Fruit fly (Drosophila melanogaster) whole organism, wandering third instar larva: ENCODE measurements around the gene Vha26.

Experiments
- CG9705 ChIP-seq: fragments of 200-800 bp; sonication (Bioruptor generic); optimal IDR thresholded peaks from 2 replicates; lab custom pipeline; 2018; ENCODE audit warnings: missing biosample characterization, mild to moderate bottlenecking, missing genetic modification characterization
- GATAd ChIP-seq: sonication (Bioruptor generic); optimal IDR thresholded peaks from 2 replicates; lab custom pipeline; 2016; ENCODE audit warnings: missing biosample characterization, missing genetic modification characterization
- Myc ChIP-seq: fragments of >200 bp; optimal IDR thresholded peaks from 2 replicates; lab custom pipeline; 2017
- dmrt93B ChIP-seq: fragments of 200-800 bp; sonication (Bioruptor generic); optimal IDR thresholded peaks from 2 replicates; lab custom pipeline; 2018; ENCODE audit warnings: missing biosample characterization, mild to moderate bottlenecking, missing genetic modification characterization
- lola ChIP-seq: fragments of >200 bp; optimal IDR thresholded peaks from 2 replicates; lab custom pipeline; 2017; ENCODE audit warnings: missing biosample characterization, missing genetic modification characterization
- pan ChIP-seq: fragments of >200 bp; optimal IDR thresholded peaks from 2 replicates; lab custom pipeline; 2017
- woc ChIP-seq: sonication (Bioruptor generic); optimal IDR thresholded peaks from 2 replicates; lab custom pipeline; 2016; ENCODE audit warnings: missing biosample characterization, mild to moderate bottlenecking, missing genetic modification characterization

Gene Vha26

DNA sequence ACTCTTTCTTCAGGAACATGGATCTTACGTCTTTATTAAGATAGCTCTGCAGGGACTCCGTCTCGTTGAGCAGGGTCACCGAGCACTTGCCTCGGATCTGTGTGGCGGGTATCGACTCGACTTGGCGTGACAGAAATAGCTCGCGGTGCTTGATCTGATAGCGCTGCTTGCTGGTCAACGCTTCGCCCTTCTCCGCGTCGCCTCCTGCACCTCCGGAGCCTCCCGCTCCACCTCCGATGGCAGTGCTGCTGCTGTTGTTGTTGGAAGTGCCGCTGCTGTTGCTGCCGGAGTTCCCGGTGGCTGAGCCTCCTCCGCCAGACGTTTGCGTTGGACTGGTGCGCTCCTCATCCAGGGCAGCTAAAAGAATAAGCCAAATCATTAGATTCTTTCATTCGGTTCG lies 51.9 kb downstream of the Vha26 start:
- TF ChIP-seq GATAd (no peak), lola (GFP tag; lab: Kevin White, UChicago) (no peak), dmrt93B (GFP tag; lab: Kevin White, UChicago) (no peak), woc (GFP tag; lab: Kevin White, UChicago) (no peak), Myc (lab: Kevin White, UChicago) (no peak), CG9705 (GFP tag; lab: Kevin White, UChicago) (no peak), pan (lab: Kevin White, UChicago) (no peak)
